Worm (Caenorhabditis elegans) whole organism, young adult: ENCODE data around the gene rocf-1.

Experiments used
- B0261.1 ChIP-seq: sonication (generic microtip); optimal IDR thresholded peaks from 2 replicates; lab custom pipeline; 2016; ENCODE audit warnings: mild to moderate bottlenecking, missing genetic modification characterization, moderate library complexity, missing compliant biosample characterization
- B0336.3 ChIP-seq: fragments of 200-800 bp; sonication (Bioruptor generic); IDR thresholded peaks from 2 replicates; pipeline ENCODE4 v1.3.6; 2022; ENCODE audit warnings: missing genetic modification characterization, missing compliant biosample characterization
- C06A6.2 ChIP-seq: fragments of 200-800 bp; sonication (Bioruptor generic); conservative IDR thresholded peaks from 2 replicates; pipeline ENCODE4 v1.3.6; 2022; ENCODE audit warnings: missing genetic modification characterization, missing compliant biosample characterization
- C17E4.6 ChIP-seq: fragments of 200-800 bp; sonication (Bioruptor generic); IDR thresholded peaks from 2 replicates; pipeline ENCODE4 v1.3.6; 2022; ENCODE audit warnings: missing genetic modification reagents, missing genetic modification characterization, missing compliant biosample characterization
- D2030.7 ChIP-seq: fragments of 200-800 bp; sonication (Bioruptor generic); IDR thresholded peaks from 2 replicates; pipeline ENCODE4 v1.3.6; 2022; ENCODE audit warnings: missing genetic modification reagents, missing genetic modification characterization, missing compliant biosample characterization
- F22D6.2 ChIP-seq: sonication (generic microtip); optimal IDR thresholded peaks from 2 replicates; lab custom pipeline; 2016; ENCODE audit warnings: mild to moderate bottlenecking, missing genetic modification characterization, missing compliant biosample characterization
- F39B2.1 ChIP-seq: fragments of 200-800 bp; sonication (Bioruptor generic); IDR thresholded peaks from 2 replicates; pipeline ENCODE4 v1.3.6; 2022; ENCODE audit warnings: missing genetic modification reagents, missing genetic modification characterization, missing compliant biosample characterization
- F49E8.2 ChIP-seq: sonication (generic microtip); optimal IDR thresholded peaks from 3 replicates; lab custom pipeline; 2017; ENCODE audit warnings: missing genetic modification characterization, mild to moderate bottlenecking, missing compliant biosample characterization, antibody characterized with exemption, moderate library complexity; ENCODE audit not compliant: insufficient read depth
- F55B11.4 ChIP-seq: sonication (generic microtip); optimal IDR thresholded peaks from 2 replicates; lab custom pipeline; 2016; ENCODE audit warnings: missing compliant biosample characterization, missing genetic modification characterization, borderline replicate concordance; ENCODE audit not compliant: insufficient read depth
- T26A5.8 ChIP-seq: sonication (generic microtip); optimal IDR thresholded peaks from 2 replicates; lab custom pipeline; 2016; ENCODE audit warnings: missing genetic modification characterization, missing compliant biosample characterization
- Y53G8AR.9 ChIP-seq: fragments of 200-800 bp; sonication (Bioruptor generic); conservative IDR thresholded peaks from 2 replicates; pipeline ENCODE4 v1.3.6; 2022; ENCODE audit warnings: missing genetic modification reagents, missing genetic modification characterization, missing compliant biosample characterization
- Y56A3A.18 ChIP-seq: fragments of 200-800 bp; sonication (Bioruptor generic); IDR thresholded peaks from 2 replicates; pipeline ENCODE4 v1.3.6; 2022; ENCODE audit warnings: missing genetic modification reagents, missing genetic modification characterization, missing compliant biosample characterization
- Y67H2A.10 ChIP-seq: fragments of 200-800 bp; sonication (Bioruptor generic); conservative IDR thresholded peaks from 2 replicates; pipeline ENCODE4 v1.3.6; 2022; ENCODE audit warnings: missing genetic modification reagents, missing genetic modification characterization, missing compliant biosample characterization
- aptf-2 ChIP-seq: fragments of 200-800 bp; sonication (Bioruptor generic); conservative IDR thresholded peaks from 2 replicates; pipeline ENCODE4 v1.3.6; 2022; ENCODE audit warnings: missing genetic modification reagents, missing genetic modification characterization, missing compliant biosample characterization
- aptf-3 ChIP-seq: fragments of 200-800 bp; sonication (Bioruptor generic); IDR thresholded peaks from 2 replicates; pipeline ENCODE4 v1.3.6; 2022; ENCODE audit warnings: missing genetic modification characterization, missing compliant biosample characterization
- attf-3 ChIP-seq: fragments of 200-800 bp; sonication (Bioruptor generic); conservative IDR thresholded peaks from 2 replicates; pipeline ENCODE4 v1.3.6; 2022; ENCODE audit warnings: missing genetic modification reagents, missing genetic modification characterization, missing compliant biosample characterization
- cebp-1 ChIP-seq, 2 experiments: fragments of 200-800 bp in 1 of 2; sonication (Bioruptor generic) in 1 of 2; sonication (generic microtip) in 1 of 2; IDR thresholded peaks in 1 of 2; optimal IDR thresholded peaks in 1 of 2; 2 replicates each; pipeline versions ENCODE4 v1.3.6 to Lab custom; 2017 to 2022; ENCODE audit warnings: missing compliant biosample characterization in 2 of 2, missing genetic modification characterization in 2 of 2, mild to moderate bottlenecking in 1 of 2, missing genetic modification reagents in 1 of 2, moderate library complexity in 1 of 2
- ceh-27 ChIP-seq: fragments of 200-800 bp; sonication (Bioruptor generic); optimal IDR thresholded peaks from 2 replicates; lab custom pipeline; 2018; ENCODE audit warnings: mild to moderate bottlenecking, missing genetic modification characterization, moderate library complexity, missing compliant biosample characterization
- ceh-58 ChIP-seq: fragments of 200-800 bp; sonication (Bioruptor generic); IDR thresholded peaks from 2 replicates; pipeline ENCODE4 v1.3.6; 2022; ENCODE audit warnings: missing genetic modification characterization, missing compliant biosample characterization
- dpff-1 ChIP-seq: sonication (generic microtip); optimal IDR thresholded peaks from 2 replicates; lab custom pipeline; 2017; ENCODE audit warnings: mild to moderate bottlenecking, missing genetic modification characterization, missing compliant biosample characterization
- egl-18 ChIP-seq: fragments of 200-800 bp; sonication (Bioruptor generic); IDR thresholded peaks from 2 replicates; pipeline ENCODE4 v1.3.6; 2022; ENCODE audit warnings: missing genetic modification reagents, missing genetic modification characterization, missing compliant biosample characterization
- egl-44 ChIP-seq: fragments of 200-800 bp; sonication (Bioruptor generic); IDR thresholded peaks from 2 replicates; pipeline ENCODE4 v1.3.6; 2022; ENCODE audit warnings: missing genetic modification reagents, missing genetic modification characterization, missing compliant biosample characterization
- gei-17 ChIP-seq: fragments of 200-800 bp; sonication (Bioruptor generic); optimal IDR thresholded peaks from 2 replicates; lab custom pipeline; 2018; ENCODE audit warnings: mild to moderate bottlenecking, missing genetic modification characterization, missing compliant biosample characterization
- hlh-26 ChIP-seq: fragments of 200-800 bp; sonication (Bioruptor generic); conservative IDR thresholded peaks from 2 replicates; pipeline ENCODE4 v1.3.6; 2022; ENCODE audit warnings: missing genetic modification reagents, missing genetic modification characterization, missing compliant biosample characterization
- hmg-20 ChIP-seq: fragments of 200-800 bp; sonication (Bioruptor generic); IDR thresholded peaks from 2 replicates; pipeline ENCODE4 v1.3.6; 2022; ENCODE audit warnings: missing genetic modification reagents, missing genetic modification characterization, missing compliant biosample characterization
- let-607 ChIP-seq, 2 experiments: fragments of 200-800 bp in 1 of 2; sonication (Bioruptor generic) in 1 of 2; sonication (generic microtip) in 1 of 2; optimal IDR thresholded peaks; 2 replicates each; lab custom pipeline; 2016 to 2018; ENCODE audit warnings: mild to moderate bottlenecking in 2 of 2, missing compliant biosample characterization in 2 of 2, missing genetic modification characterization in 2 of 2, moderate library complexity in 2 of 2, missing genotype in 1 of 2
- lin-26 ChIP-seq: fragments of 200-800 bp; sonication (Bioruptor generic); IDR thresholded peaks from 2 replicates; pipeline ENCODE4 v1.3.6; 2022; ENCODE audit warnings: missing genetic modification reagents, missing genetic modification characterization, missing compliant biosample characterization
- lir-1 ChIP-seq: fragments of 200-800 bp; sonication (Bioruptor generic); conservative IDR thresholded peaks from 2 replicates; pipeline ENCODE4 v1.3.6; 2022; ENCODE audit warnings: missing genetic modification reagents, missing genetic modification characterization, missing compliant biosample characterization
- lsl-1 ChIP-seq: fragments of 200-800 bp; sonication (Bioruptor generic); optimal IDR thresholded peaks from 2 replicates; lab custom pipeline; 2018; ENCODE audit warnings: mild to moderate bottlenecking, missing genetic modification characterization, moderate library complexity, missing compliant biosample characterization
- madf-10 ChIP-seq: sonication (generic microtip); optimal IDR thresholded peaks from 2 replicates; lab custom pipeline; 2016; ENCODE audit warnings: mild to moderate bottlenecking, missing genetic modification characterization, missing compliant biosample characterization
- madf-6 ChIP-seq: fragments of 200-800 bp; sonication (Bioruptor generic); IDR thresholded peaks from 2 replicates; pipeline ENCODE4 v1.3.6; 2022; ENCODE audit warnings: missing genetic modification reagents, missing genetic modification characterization, missing compliant biosample characterization
- nfya-1 ChIP-seq: sonication (generic microtip); optimal IDR thresholded peaks from 2 replicates; lab custom pipeline; 2017; ENCODE audit warnings: antibody characterized with exemption, missing compliant biosample characterization, missing genetic modification characterization, borderline replicate concordance; ENCODE audit not compliant: insufficient read depth
- nfyb-1 ChIP-seq: fragments of 200-800 bp; sonication (Bioruptor generic); IDR thresholded peaks from 2 replicates; pipeline ENCODE4 v1.3.6; 2022; ENCODE audit warnings: missing genetic modification reagents, missing genetic modification characterization, missing compliant biosample characterization
- nhr-120 ChIP-seq: fragments of 200-800 bp; sonication (Bioruptor generic); IDR thresholded peaks from 2 replicates; pipeline ENCODE4 v1.3.6; 2022; ENCODE audit warnings: missing genetic modification characterization, missing compliant biosample characterization
- nhr-27 ChIP-seq: fragments of 200-800 bp; sonication (Bioruptor generic); optimal IDR thresholded peaks from 2 replicates; lab custom pipeline; 2018; ENCODE audit warnings: mild to moderate bottlenecking, missing genetic modification characterization, moderate library complexity, missing compliant biosample characterization
- nhr-80 ChIP-seq: sonication (generic microtip); optimal IDR thresholded peaks from 2 replicates; lab custom pipeline; 2016; ENCODE audit warnings: missing genetic modification characterization, missing compliant biosample characterization
- sea-2 ChIP-seq: fragments of 200-800 bp; sonication (Bioruptor generic); IDR thresholded peaks from 2 replicates; pipeline ENCODE4 v1.3.6; 2022; ENCODE audit warnings: missing genetic modification characterization, missing compliant biosample characterization
- snpc-1.3 ChIP-seq: sonication (generic microtip); optimal IDR thresholded peaks from 2 replicates; lab custom pipeline; 2017; ENCODE audit warnings: missing genetic modification characterization, mild to moderate bottlenecking, missing compliant biosample characterization, antibody characterized with exemption, moderate library complexity, missing genotype, missing genetic modification reagents; ENCODE audit not compliant: insufficient read depth
- snpc-4 ChIP-seq, 5 experiments: fragments of 150-350 bp in 1 of 5; sonication (generic microtip) in 4 of 5; optimal IDR thresholded peaks; 2 replicates each; lab custom pipeline; 2014 to 2018; ENCODE audit warnings: missing genetic modification characterization in 5 of 5, missing biosample characterization in 3 of 5, antibody characterized with exemption in 2 of 5, mild to moderate bottlenecking in 2 of 5, missing compliant biosample characterization in 2 of 5, missing genotype in 2 of 5, moderate library complexity in 2 of 5, missing genetic modification reagents in 1 of 5
- somi-1 ChIP-seq: fragments of 200-800 bp; sonication (Bioruptor generic); optimal IDR thresholded peaks from 2 replicates; lab custom pipeline; 2018; ENCODE audit warnings: mild to moderate bottlenecking, missing genetic modification characterization, missing compliant biosample characterization
- tlf-1 ChIP-seq: fragments of 200-800 bp; sonication (Bioruptor generic); optimal IDR thresholded peaks from 2 replicates; lab custom pipeline; 2018; ENCODE audit warnings: mild to moderate bottlenecking, missing genetic modification characterization, missing compliant biosample characterization
- unc-62 ChIP-seq: fragments of 150-350 bp; optimal IDR thresholded peaks from 2 replicates; lab custom pipeline; 2014; ENCODE audit warnings: missing biosample characterization, missing genetic modification reagents, missing genetic modification characterization

rocf-1 gene

ce11 chrV:15505068-15505467 is 40.8 kb upstream of the rocf-1 start (continued):
- peak; percentile 10 for TF ChIP-seq somi-1 (GFP tag; lab: Kevin White, UChicago)
- peak; percentile 85 for TF ChIP-seq B0261.1 (tag; lab: Kevin White, UChicago)
- TF ChIP-seq F22D6.2 (tag; lab: Kevin White, UChicago), result no peak
- no peak for TF ChIP-seq egl-18 (GFP tag; lab: Robert Waterston, UW)
- TF ChIP-seq B0336.3 (GFP tag; lab: Robert Waterston, UW), result no peak
- TF ChIP-seq attf-3 (GFP tag; lab: Robert Waterston, UW), result no peak
- TF ChIP-seq egl-44 (GFP tag; lab: Robert Waterston, UW), result no peak
- no peak for TF ChIP-seq aptf-2 (GFP tag; lab: Robert Waterston, UW)
- TF ChIP-seq ceh-58 (GFP tag; lab: Robert Waterston, UW), result 0 out of 2 replicates have a peak, but pooled peaks have one; percentile 62
- no peak for TF ChIP-seq C17E4.6
- TF ChIP-seq lsl-1 (GFP tag; lab: Kevin White, UChicago), result peak; percentile 36
- no peak for TF ChIP-seq nhr-27 (tag; lab: Kevin White, UChicago)
- TF ChIP-seq hmg-20, result no peak
- TF ChIP-seq gei-17 (GFP tag; lab: Kevin White, UChicago), result no peak
- TF ChIP-seq madf-10, result no peak
- TF ChIP-seq aptf-3 (GFP tag; lab: Robert Waterston, UW), result no peak
- peak; percentile 24 for TF ChIP-seq nhr-80 (tag; lab: Kevin White, UChicago)
- TF ChIP-seq F55B11.4 (tag; lab: Kevin White, UChicago), result no peak
- TF ChIP-seq Y56A3A.18 (GFP tag; lab: Robert Waterston, UW), result peak; percentile 71; the same call in 1 of the 2 replicates
- TF ChIP-seq let-607 (tag; optimal IDR thresholded peaks at IDR 0.05; lab: Kevin White, UChicago), result peak in 1 of 2 experiments; percentile 14
- TF ChIP-seq C06A6.2 (GFP tag; lab: Robert Waterston, UW), result no peak
- TF ChIP-seq Y67H2A.10 (GFP tag; lab: Robert Waterston, UW), result no peak
- TF ChIP-seq sea-2 (GFP tag; lab: Robert Waterston, UW), result no peak
- 0 out of 2 replicates have a peak, but pooled peaks have one; percentile 52 for TF ChIP-seq lir-1 (GFP tag; lab: Robert Waterston, UW)
- TF ChIP-seq D2030.7 (GFP tag; lab: Robert Waterston, UW), result peak; percentile 75
- no peak for TF ChIP-seq dpff-1 (tag; lab: Kevin White, UChicago)
- peak; percentile 44; the same call in 1 of the 2 replicates for TF ChIP-seq cebp-1 (GFP tag; IDR thresholded peaks at IDR 0.05; lab: Robert Waterston, UW)
- no peak for TF ChIP-seq cebp-1 (tag; optimal IDR thresholded peaks at IDR 0.05; lab: Kevin White, UChicago)
- TF ChIP-seq unc-62 (GFP tag; lab: Kevin White, UChicago), result no peak
- TF ChIP-seq nfyb-1 (GFP tag; lab: Robert Waterston, UW), result 0 out of 2 replicates have a peak, but pooled peaks have one; percentile 52
- TF ChIP-seq F49E8.2 (tag; lab: Kevin White, UChicago), result no peak
- TF ChIP-seq F39B2.1 (GFP tag; lab: Robert Waterston, UW), result no peak
- TF ChIP-seq ceh-27 (GFP tag; lab: Kevin White, UChicago), result peak; percentile 44
- TF ChIP-seq nfya-1 (tag; lab: Kevin White, UChicago), result no peak
- no peak for TF ChIP-seq madf-6 (GFP tag; lab: Robert Waterston, UW)
- peak; percentile 85 for TF ChIP-seq lin-26 (GFP tag; lab: Robert Waterston, UW)
- peak; percentile 75 for TF ChIP-seq snpc-4 (GFP tag; optimal IDR thresholded peaks at IDR 0.05; lab: Kevin White, UChicago)
- peak in 3 of 4 experiments; percentile 34 to 73 (median 41) for TF ChIP-seq snpc-4 (tag; optimal IDR thresholded peaks at IDR 0.05; lab: Kevin White, UChicago)
- no peak for TF ChIP-seq snpc-1.3
- no peak for TF ChIP-seq tlf-1 (GFP tag; lab: Kevin White, UChicago)
- 0 out of 2 replicates have a peak, but pooled peaks have one; percentile 30 for TF ChIP-seq nhr-120
- no peak for TF ChIP-seq Y53G8AR.9
- TF ChIP-seq hlh-26 (GFP tag; lab: Robert Waterston, UW), result no peak
- TF ChIP-seq T26A5.8 (tag; lab: Kevin White, UChicago), result no peak
- TF ChIP-seq, all 124 proteins: peak for 39
